Fruit fly (Drosophila melanogaster): ENCODE data around the gene Rpn9.

Gene Rpn9

dm6 chr3R:23729632-23730471 lies 3.4 kb downstream of the Rpn9 start:
- TF ChIP-seq insv (optimal IDR thresholded peaks at IDR 0.05) (no peak), Sin3A (optimal IDR thresholded peaks at IDR 0.05) (no peak), ttk (optimal IDR thresholded peaks at IDR 0.05) (no peak), psq (optimal IDR thresholded peaks at IDR 0.05) (no peak), h (optimal IDR thresholded peaks at IDR 0.05) (no peak), Myc (optimal IDR thresholded peaks at IDR 0.05) (no peak)

dm6 chr3R:23729066-23729465 lies 4.2 kb downstream of the Rpn9 start:
- TF ChIP-seq Myc (optimal IDR thresholded peaks at IDR 0.05): no peak
- no peak for TF ChIP-seq Sin3A (optimal IDR thresholded peaks at IDR 0.05)
- TF ChIP-seq insv (optimal IDR thresholded peaks at IDR 0.05): no peak
- no peak for TF ChIP-seq h (optimal IDR thresholded peaks at IDR 0.05)
- TF ChIP-seq ttk (optimal IDR thresholded peaks at IDR 0.05): no peak
- TF ChIP-seq psq (optimal IDR thresholded peaks at IDR 0.05): no peak

- no peak for TF ChIP-seq psq (optimal IDR thresholded peaks at IDR 0.05)
- no peak for TF ChIP-seq h (optimal IDR thresholded peaks at IDR 0.05)
- TF ChIP-seq insv (optimal IDR thresholded peaks at IDR 0.05): no peak
- no peak for TF ChIP-seq Myc (optimal IDR thresholded peaks at IDR 0.05)
- no peak for TF ChIP-seq ttk (optimal IDR thresholded peaks at IDR 0.05)
- TF ChIP-seq Sin3A (optimal IDR thresholded peaks at IDR 0.05): no peak
These were observed 5.2 kb downstream of the Rpn9 start for dm6 chr3R:23728086-23728485.

- TF ChIP-seq insv (optimal IDR thresholded peaks at IDR 0.05) (no peak), h (optimal IDR thresholded peaks at IDR 0.05) (no peak), Sin3A (optimal IDR thresholded peaks at IDR 0.05) (no peak), ttk (optimal IDR thresholded peaks at IDR 0.05) (no peak), Myc (optimal IDR thresholded peaks at IDR 0.05) (no peak), psq (optimal IDR thresholded peaks at IDR 0.05) (no peak)
These were observed 5.6 kb downstream of the Rpn9 start for dm6 chr3R:23727657-23728056.

- TF ChIP-seq h (optimal IDR thresholded peaks at IDR 0.05) (no peak), insv (optimal IDR thresholded peaks at IDR 0.05) (no peak), psq (optimal IDR thresholded peaks at IDR 0.05) (no peak), Myc (optimal IDR thresholded peaks at IDR 0.05) (no peak), ttk (optimal IDR thresholded peaks at IDR 0.05) (no peak), Sin3A (optimal IDR thresholded peaks at IDR 0.05) (no peak)
These were observed 6.5 kb downstream of the Rpn9 start for dm6 chr3R:23726740-23727139.

- TF ChIP-seq psq (optimal IDR thresholded peaks at IDR 0.05) (no peak), insv (optimal IDR thresholded peaks at IDR 0.05) (no peak), Myc (optimal IDR thresholded peaks at IDR 0.05) (no peak), Sin3A (optimal IDR thresholded peaks at IDR 0.05) (no peak), ttk (optimal IDR thresholded peaks at IDR 0.05) (no peak), h (optimal IDR thresholded peaks at IDR 0.05) (no peak)
These were observed 7.4 kb downstream of the Rpn9 start for dm6 chr3R:23725711-23726349.

dm6 chr3R:23724843-23725506 lies 8.3 kb downstream of the Rpn9 start:
- TF ChIP-seq Sin3A (optimal IDR thresholded peaks at IDR 0.05) (no peak), h (optimal IDR thresholded peaks at IDR 0.05) (no peak), insv (optimal IDR thresholded peaks at IDR 0.05) (no peak), Myc (optimal IDR thresholded peaks at IDR 0.05) (no peak), ttk (optimal IDR thresholded peaks at IDR 0.05) (no peak), psq (optimal IDR thresholded peaks at IDR 0.05) (no peak)

dm6 chr3R:23723381-23724034 lies 9.8 kb downstream of the Rpn9 start:
- TF ChIP-seq insv (optimal IDR thresholded peaks at IDR 0.05) (no peak), psq (optimal IDR thresholded peaks at IDR 0.05) (no peak), ttk (optimal IDR thresholded peaks at IDR 0.05) (no peak), Sin3A (optimal IDR thresholded peaks at IDR 0.05) (no peak), Myc (optimal IDR thresholded peaks at IDR 0.05) (no peak), h (optimal IDR thresholded peaks at IDR 0.05) (no peak)

- no peak for TF ChIP-seq psq (optimal IDR thresholded peaks at IDR 0.05)
- no peak for TF ChIP-seq Myc (optimal IDR thresholded peaks at IDR 0.05)
- no peak for TF ChIP-seq Sin3A (optimal IDR thresholded peaks at IDR 0.05)
- TF ChIP-seq insv (optimal IDR thresholded peaks at IDR 0.05): no peak
- no peak for TF ChIP-seq ttk (optimal IDR thresholded peaks at IDR 0.05)
- no peak for TF ChIP-seq h (optimal IDR thresholded peaks at IDR 0.05)
These were observed 10.4 kb downstream of the Rpn9 start, which contains the start of gene CG10365 for dm6 chr3R:23722680-23723372. Gene CG10365, plus strand, starts transcription at chr3R:23723331.

- TF ChIP-seq Myc (optimal IDR thresholded peaks at IDR 0.05): no peak
- TF ChIP-seq psq (optimal IDR thresholded peaks at IDR 0.05): no peak
- no peak for TF ChIP-seq Sin3A (optimal IDR thresholded peaks at IDR 0.05)
These were observed 11.3 kb downstream of the Rpn9 start for dm6 chr3R:23721936-23722335.

dm6 chr3R:23721525-23721924 lies 11.7 kb downstream of the Rpn9 start, which contains the start of gene CG10232:
Gene CG10232, minus strand, starts transcription at chr3R:23721625.
- TF ChIP-seq Sin3A (optimal IDR thresholded peaks at IDR 0.05): no peak
- no peak for TF ChIP-seq insv (optimal IDR thresholded peaks at IDR 0.05)
- TF ChIP-seq psq (optimal IDR thresholded peaks at IDR 0.05): no peak
- no peak for TF ChIP-seq h (optimal IDR thresholded peaks at IDR 0.05)
- TF ChIP-seq Myc (optimal IDR thresholded peaks at IDR 0.05): no peak
- TF ChIP-seq ttk (optimal IDR thresholded peaks at IDR 0.05): no peak

All from Kc167 (cell line).